Fruit fly (Drosophila melanogaster) whole organism, embryonic: Measurements from ENCODE around the gene Ptp36E.

ENCODE experiments used
- B-H1 ChIP-seq: fragments of 200-800 bp; sonication (Bioruptor generic); IDR thresholded peaks from 3 replicates; pipeline ENCODE4 v1.3.6; 2022; ENCODE audit warnings: missing biosample characterization, missing genetic modification characterization
- Blimp-1 ChIP-seq: fragments of 200-800 bp; sonication (Bioruptor generic); optimal IDR thresholded peaks from 3 replicates; lab custom pipeline; 2018; ENCODE audit warnings: missing biosample characterization, missing genetic modification characterization, mild to moderate bottlenecking, moderate library complexity, missing genetic modification reagents
- CG10274 ChIP-seq: fragments of 200-800 bp; sonication (Bioruptor generic); optimal IDR thresholded peaks from 3 replicates; lab custom pipeline; 2017; ENCODE audit warnings: missing biosample characterization, mild to moderate bottlenecking, missing genetic modification characterization
- CG10321 ChIP-seq: fragments of 200-800 bp; sonication (Bioruptor generic); IDR thresholded peaks from 2 replicates; pipeline ENCODE4 v1.3.6; 2022; ENCODE audit warnings: missing biosample characterization, missing genetic modification characterization
- CG10959 ChIP-seq: fragments of 200-800 bp; sonication (Bioruptor generic); IDR thresholded peaks from 2 replicates; pipeline ENCODE4 v1.3.6; 2022; ENCODE audit warnings: missing biosample characterization, missing genetic modification characterization
- CG14014 ChIP-seq: fragments of 200-800 bp; sonication (Bioruptor generic); IDR thresholded peaks from 2 replicates; pipeline ENCODE4 v1.3.6; 2022; ENCODE audit warnings: missing biosample characterization, missing genetic modification characterization
- CG15269 ChIP-seq: fragments of 200-800 bp; sonication (Bioruptor generic); optimal IDR thresholded peaks from 2 replicates; lab custom pipeline; 2018; ENCODE audit warnings: missing biosample characterization, mild to moderate bottlenecking, missing genetic modification characterization, moderate library complexity
- CG18262 ChIP-seq: fragments of 200-800 bp; optimal IDR thresholded peaks from 3 replicates; lab custom pipeline; 2019; ENCODE audit warnings: missing biosample characterization, mild to moderate bottlenecking, missing genetic modification characterization, moderate library complexity
- CG18764 ChIP-seq: fragments of 200-800 bp; sonication (Bioruptor generic); optimal IDR thresholded peaks from 3 replicates; lab custom pipeline; 2016; ENCODE audit warnings: missing biosample characterization, missing genetic modification characterization
- CG34376 ChIP-seq: fragments of 200-800 bp; sonication (Bioruptor generic); optimal IDR thresholded peaks from 2 replicates; lab custom pipeline; 2018; ENCODE audit warnings: missing biosample characterization, mild to moderate bottlenecking, missing genetic modification characterization
- CG42726 ChIP-seq: fragments of 200-800 bp; sonication (Bioruptor generic); IDR thresholded peaks from 2 replicates; pipeline ENCODE4 v1.3.6; 2022; ENCODE audit warnings: missing biosample characterization, missing genetic modification characterization; ENCODE audit not compliant: partially characterized antibody
- CG5953 ChIP-seq: fragments of 200-800 bp; sonication (Bioruptor generic); IDR thresholded peaks from 2 replicates; pipeline ENCODE4 v1.3.6; 2022; ENCODE audit warnings: missing biosample characterization, missing genetic modification characterization
- CG6683 ChIP-seq: fragments of 200-800 bp; sonication (Bioruptor generic); optimal IDR thresholded peaks from 2 replicates; lab custom pipeline; 2017; ENCODE audit warnings: missing biosample characterization, mild to moderate bottlenecking, missing genetic modification characterization, missing genetic modification reagents
- CG6689 ChIP-seq: fragments of 200-800 bp; sonication (Bioruptor generic); IDR thresholded peaks from 2 replicates; pipeline ENCODE4 v1.3.6; 2022; ENCODE audit warnings: missing biosample characterization, missing genetic modification characterization
- CG6813 ChIP-seq: fragments of 200-800 bp; sonication (Bioruptor generic); optimal IDR thresholded peaks from 2 replicates; lab custom pipeline; 2017; ENCODE audit warnings: missing biosample characterization, missing genetic modification characterization, mild to moderate bottlenecking, moderate library complexity, missing genetic modification reagents
- CG7963 ChIP-seq: fragments of 200-800 bp; sonication (Bioruptor generic); IDR thresholded peaks from 3 replicates; pipeline ENCODE4 v1.3.6; 2022; ENCODE audit warnings: missing biosample characterization, missing genetic modification characterization; ENCODE audit not compliant: partially characterized antibody
- CG7987 ChIP-seq: fragments of 200-800 bp; sonication (Bioruptor generic); optimal IDR thresholded peaks from 2 replicates; lab custom pipeline; 2018; ENCODE audit warnings: missing biosample characterization, mild to moderate bottlenecking, missing genetic modification characterization, moderate library complexity
- CG8089 ChIP-seq: fragments of 200-800 bp; sonication (Bioruptor generic); optimal IDR thresholded peaks from 3 replicates; lab custom pipeline; 2016; ENCODE audit warnings: missing biosample characterization, missing genetic modification characterization
- CG8290 ChIP-seq, 3 experiments: fragments of 200-800 bp; sonication (Bioruptor generic); optimal IDR thresholded peaks; 2 replicates each; lab custom pipeline; 2016 to 2019; ENCODE audit warnings: missing biosample characterization in 3 of 3, missing genetic modification characterization in 3 of 3, mild to moderate bottlenecking in 2 of 3, moderate library complexity in 1 of 3
- CG8765 ChIP-seq: fragments of 200-800 bp; sonication (Bioruptor generic); IDR thresholded peaks from 2 replicates; pipeline ENCODE4 v1.3.6; 2022; ENCODE audit warnings: missing biosample characterization, missing genetic modification characterization
- CG9876 ChIP-seq: fragments of 200-800 bp; sonication (Bioruptor generic); optimal IDR thresholded peaks from 2 replicates; lab custom pipeline; 2016; ENCODE audit warnings: missing biosample characterization, missing genetic modification characterization
- Camta ChIP-seq: fragments of 200-800 bp; sonication (Bioruptor generic); optimal IDR thresholded peaks from 2 replicates; lab custom pipeline; 2016; ENCODE audit warnings: missing biosample characterization, missing genetic modification characterization
- D ChIP-seq, 2 experiments: fragments of 200-800 bp in 1 of 2; fragments of >200 bp in 1 of 2; sonication (Bioruptor generic) in 1 of 2; optimal IDR thresholded peaks; 2 replicates in 1 of 2; 3 replicates in 1 of 2; lab custom pipeline; 2017; ENCODE audit warnings: mild to moderate bottlenecking in 1 of 2, missing biosample characterization in 1 of 2, missing genetic modification characterization in 1 of 2, missing genetic modification reagents in 1 of 2
- Dbx ChIP-seq: fragments of 200-800 bp; sonication (Bioruptor generic); IDR thresholded peaks from 3 replicates; pipeline ENCODE4 v1.3.6; 2022; ENCODE audit warnings: missing biosample characterization, missing genetic modification characterization
- Dek ChIP-seq: fragments of 200-800 bp; sonication (Bioruptor generic); optimal IDR thresholded peaks from 3 replicates; lab custom pipeline; 2019; ENCODE audit warnings: missing biosample characterization, mild to moderate bottlenecking, missing genetic modification characterization, moderate library complexity
- Doc2 ChIP-seq: fragments of 200-800 bp; sonication (Bioruptor generic); IDR thresholded peaks from 2 replicates; pipeline ENCODE4 v1.3.6; 2022; ENCODE audit warnings: missing biosample characterization, missing genetic modification characterization
- Dref ChIP-seq: fragments of 200-800 bp; sonication (Bioruptor generic); IDR thresholded peaks from 2 replicates; pipeline ENCODE4 v1.3.6; 2022; ENCODE audit warnings: missing biosample characterization, missing genetic modification characterization
- H15 ChIP-seq: fragments of 200-800 bp; sonication (Bioruptor generic); IDR thresholded peaks from 3 replicates; pipeline ENCODE4 v1.3.6; 2022; ENCODE audit warnings: missing biosample characterization, missing genetic modification characterization
- Hmr ChIP-seq: fragments of 200-800 bp; sonication (Bioruptor generic); optimal IDR thresholded peaks from 3 replicates; lab custom pipeline; 2017; ENCODE audit warnings: mild to moderate bottlenecking, missing biosample characterization, missing genetic modification reagents, missing genetic modification characterization
- Hr39 ChIP-seq: fragments of >200 bp; optimal IDR thresholded peaks from 2 replicates; lab custom pipeline; 2017
- Nf-YA ChIP-seq: fragments of 200-800 bp; sonication (Bioruptor generic); IDR thresholded peaks from 2 replicates; pipeline ENCODE4 v1.3.6; 2022; ENCODE audit warnings: missing biosample characterization, missing genetic modification characterization
- Nf-YB ChIP-seq: fragments of 200-800 bp; sonication (Bioruptor generic); optimal IDR thresholded peaks from 3 replicates; lab custom pipeline; 2019; ENCODE audit warnings: missing biosample characterization, mild to moderate bottlenecking, missing genetic modification characterization, moderate library complexity
- Ravus ChIP-seq: fragments of 200-800 bp; sonication (Bioruptor generic); IDR thresholded peaks from 2 replicates; pipeline ENCODE4 v1.3.6; 2022; ENCODE audit warnings: missing biosample characterization, missing genetic modification characterization
- Usf ChIP-seq: fragments of 200-800 bp; sonication (Bioruptor generic); optimal IDR thresholded peaks from 2 replicates; lab custom pipeline; 2017; ENCODE audit warnings: missing genotype, missing biosample characterization, missing genetic modification characterization
- bbx ChIP-seq: fragments of 200-800 bp; sonication (Bioruptor generic); IDR thresholded peaks from 2 replicates; pipeline ENCODE4 v1.3.6; 2022; ENCODE audit warnings: missing biosample characterization, missing genetic modification characterization; ENCODE audit not compliant: partially characterized antibody
- bsh ChIP-seq, 2 experiments: fragments of 200-800 bp; sonication (Bioruptor generic); optimal IDR thresholded peaks; 2 replicates each; lab custom pipeline; 2017 to 2018; ENCODE audit warnings: mild to moderate bottlenecking in 2 of 2, missing biosample characterization in 2 of 2, missing genetic modification characterization in 2 of 2, moderate library complexity in 1 of 2
- chm ChIP-seq: fragments of 200-800 bp; sonication (Bioruptor generic); IDR thresholded peaks from 2 replicates; pipeline ENCODE4 v1.3.6; 2022; ENCODE audit warnings: missing biosample characterization, missing genetic modification characterization
- dati ChIP-seq: fragments of 200-800 bp; sonication (Bioruptor generic); IDR thresholded peaks from 2 replicates; pipeline ENCODE4 v1.3.6; 2022; ENCODE audit warnings: missing biosample characterization, missing genetic modification characterization
- dysf ChIP-seq: fragments of 200-800 bp; sonication (Bioruptor generic); IDR thresholded peaks from 3 replicates; pipeline ENCODE4 v1.3.6; 2022; ENCODE audit warnings: missing biosample characterization, missing genetic modification characterization
- en ChIP-seq: fragments of 200-800 bp; sonication (Bioruptor generic); optimal IDR thresholded peaks from 2 replicates; lab custom pipeline; 2016; ENCODE audit warnings: missing biosample characterization, missing genetic modification characterization
- fru ChIP-seq: fragments of >200 bp; optimal IDR thresholded peaks from 2 replicates; lab custom pipeline; 2017
- grn ChIP-seq: fragments of 200-800 bp; sonication (Bioruptor generic); optimal IDR thresholded peaks from 3 replicates; lab custom pipeline; 2017; ENCODE audit warnings: missing biosample characterization, missing genetic modification characterization
- gro ChIP-seq: fragments of 200-800 bp; sonication (Bioruptor generic); optimal IDR thresholded peaks from 2 replicates; lab custom pipeline; 2016; ENCODE audit warnings: missing biosample characterization, missing genetic modification characterization
- lilli ChIP-seq: fragments of 200-800 bp; sonication (Bioruptor generic); optimal IDR thresholded peaks from 3 replicates; lab custom pipeline; 2016; ENCODE audit warnings: missing biosample characterization, missing genetic modification characterization
- pita ChIP-seq: fragments of 200-800 bp; sonication (Bioruptor generic); optimal IDR thresholded peaks from 2 replicates; lab custom pipeline; 2017; ENCODE audit warnings: missing biosample characterization, mild to moderate bottlenecking, missing genetic modification characterization
- psq ChIP-seq: fragments of 200-800 bp; sonication (Bioruptor generic); optimal IDR thresholded peaks from 2 replicates; lab custom pipeline; 2017; ENCODE audit warnings: missing biosample characterization, missing genetic modification characterization
- salm ChIP-seq: fragments of 200-800 bp; sonication (Bioruptor generic); optimal IDR thresholded peaks from 2 replicates; lab custom pipeline; 2018; ENCODE audit warnings: missing biosample characterization, mild to moderate bottlenecking, missing genetic modification characterization
- slbo ChIP-seq: fragments of 200-800 bp; sonication (Bioruptor generic); IDR thresholded peaks from 2 replicates; pipeline ENCODE4 v1.3.6; 2022; ENCODE audit warnings: missing biosample characterization, missing genetic modification characterization
- slp2 ChIP-seq: fragments of 200-800 bp; sonication (Bioruptor generic); optimal IDR thresholded peaks from 2 replicates; lab custom pipeline; 2016; ENCODE audit warnings: missing biosample characterization, missing genetic modification characterization
- tap ChIP-seq: fragments of 200-800 bp; optimal IDR thresholded peaks from 3 replicates; lab custom pipeline; 2019; ENCODE audit warnings: missing biosample characterization, mild to moderate bottlenecking, missing genetic modification characterization, moderate library complexity
- unc-4 ChIP-seq: fragments of 200-800 bp; sonication (Bioruptor generic); IDR thresholded peaks from 2 replicates; pipeline ENCODE4 v1.3.6; 2022; ENCODE audit warnings: missing biosample characterization, missing genetic modification characterization; ENCODE audit not compliant: partially characterized antibody
- usp ChIP-seq: fragments of >200 bp; optimal IDR thresholded peaks from 2 replicates; lab custom pipeline; 2017; ENCODE audit warnings: missing biosample characterization, missing genetic modification characterization

The Ptp36E gene

dm6 chr2L:18186695-18187094 lies 1.9 kb upstream of the Ptp36E start (continued):
- no peak for TF ChIP-seq Blimp-1 (GFP tag; lab: Kevin White, UChicago)
- TF ChIP-seq CG7987: no peak
- TF ChIP-seq CG10959 (GFP tag; lab: Robert Waterston, UW): no peak
- no peak for TF ChIP-seq tap (tag; lab: Kevin White, UChicago)
- no peak for TF ChIP-seq CG10274 (GFP tag; lab: Kevin White, UChicago)
- no peak for TF ChIP-seq CG8089 (GFP tag; lab: Kevin White, UChicago)
- 0 out of 3 replicates have a peak, but pooled peaks have one; percentile 36 for TF ChIP-seq dysf (GFP tag; lab: Robert Waterston, UW)
- no peak for TF ChIP-seq salm
- no peak for TF ChIP-seq usp
- no peak for TF ChIP-seq CG5953
- TF ChIP-seq Hmr (GFP tag; lab: Kevin White, UChicago): peak; percentile 33
- TF ChIP-seq grn (GFP tag; lab: Kevin White, UChicago): no peak
- TF ChIP-seq gro (GFP tag; lab: Kevin White, UChicago): no peak
- TF ChIP-seq pita (GFP tag; lab: Kevin White, UChicago): no peak
- TF ChIP-seq Dref (GFP tag; lab: Robert Waterston, UW): no peak
- TF ChIP-seq CG6683 (GFP tag; lab: Kevin White, UChicago): no peak
- TF ChIP-seq Doc2 (GFP tag; lab: Robert Waterston, UW): no peak
- TF ChIP-seq Dek (tag; lab: Kevin White, UChicago): no peak
- no peak for TF ChIP-seq en
- no peak for TF ChIP-seq CG6689 (GFP tag; lab: Robert Waterston, UW)
- TF ChIP-seq B-H1 (GFP tag; lab: Robert Waterston, UW): no peak
- no peak for TF ChIP-seq H15 (GFP tag; lab: Robert Waterston, UW)
- TF ChIP-seq CG18764 (GFP tag; lab: Kevin White, UChicago): no peak
- TF ChIP-seq lilli: peak; percentile 17
- TF ChIP-seq CG42726 (GFP tag; lab: Robert Waterston, UW): no peak
- TF ChIP-seq fru (lab: Kevin White, UChicago): no peak
- no peak for TF ChIP-seq CG8765 (GFP tag; lab: Robert Waterston, UW)
- peak; percentile 0 for TF ChIP-seq slp2 (GFP tag; lab: Kevin White, UChicago)
- TF ChIP-seq CG15269 (tag; lab: Kevin White, UChicago): peak; percentile 27
- TF ChIP-seq CG6813 (GFP tag; lab: Kevin White, UChicago): no peak
- TF ChIP-seq CG18262 (tag; lab: Kevin White, UChicago): no peak
- no peak for TF ChIP-seq Ravus (GFP tag; lab: Robert Waterston, UW)
- TF ChIP-seq unc-4: no peak
- TF ChIP-seq CG34376 (GFP tag; lab: Kevin White, UChicago): no peak
- TF ChIP-seq bbx (GFP tag; lab: Robert Waterston, UW): no peak
- no peak for TF ChIP-seq Camta (GFP tag; lab: Kevin White, UChicago)
- 0 out of 3 replicates have a peak, but pooled peaks have one; percentile 29 for TF ChIP-seq Dbx (GFP tag; lab: Robert Waterston, UW)
- TF ChIP-seq psq (GFP tag; lab: Kevin White, UChicago): no peak
- no peak for TF ChIP-seq CG10321 (GFP tag; lab: Robert Waterston, UW)
- no peak for TF ChIP-seq CG14014
- no peak for TF ChIP-seq CG7963 (GFP tag; lab: Robert Waterston, UW)
- TF ChIP-seq chm: no peak
- TF ChIP-seq Hr39: no peak
- peak; percentile 32; the same call in 1 of the 2 replicates for TF ChIP-seq slbo (GFP tag; lab: Robert Waterston, UW)
- no peak for TF ChIP-seq dati
- no peak for TF ChIP-seq Nf-YA (GFP tag; lab: Robert Waterston, UW)
- TF ChIP-seq D (optimal IDR thresholded peaks at IDR 0.05; lab: Kevin White, UChicago): no peak
- no peak for TF ChIP-seq D (GFP tag; optimal IDR thresholded peaks at IDR 0.05; lab: Kevin White, UChicago)
- no peak for TF ChIP-seq CG9876 (GFP tag; lab: Kevin White, UChicago)
- no peak for TF ChIP-seq CG8290 (GFP tag; optimal IDR thresholded peaks at IDR 0.05; lab: Kevin White, UChicago)
- TF ChIP-seq CG8290 (tag; optimal IDR thresholded peaks at IDR 0.05; lab: Kevin White, UChicago): peak in 1 of 2 experiments; percentile 39
- no peak for TF ChIP-seq Nf-YB (GFP tag; lab: Kevin White, UChicago)
- TF ChIP-seq Usf (GFP tag; lab: Kevin White, UChicago): no peak
- no peak for TF ChIP-seq bsh (GFP tag; optimal IDR thresholded peaks at IDR 0.05; lab: Kevin White, UChicago)
